Fruit fly (Drosophila melanogaster) whole organism, adult: ENCODE measurements around the gene CG44774.
A peak's percentile ranks its signal among the peaks of the same experiment; 100 is the strongest.

Source experiments
- Hr96 ChIP-seq: fragments of 200-800 bp; sonication (Bioruptor generic); optimal IDR thresholded peaks from 2 replicates; lab custom pipeline; 2016; ENCODE audit warnings: missing biosample characterization, missing genetic modification characterization
- cic ChIP-seq: fragments of 200-800 bp; sonication (Bioruptor generic); optimal IDR thresholded peaks from 2 replicates; lab custom pipeline; 2017; ENCODE audit warnings: missing biosample characterization, mild to moderate bottlenecking, missing genetic modification characterization, moderate library complexity
- kay ChIP-seq: fragments of 200-800 bp; sonication (Bioruptor generic); peaks from one replicate; lab custom pipeline; 2016; ENCODE audit warnings: missing biosample characterization, missing genetic modification characterization, borderline replicate concordance

DNA sequence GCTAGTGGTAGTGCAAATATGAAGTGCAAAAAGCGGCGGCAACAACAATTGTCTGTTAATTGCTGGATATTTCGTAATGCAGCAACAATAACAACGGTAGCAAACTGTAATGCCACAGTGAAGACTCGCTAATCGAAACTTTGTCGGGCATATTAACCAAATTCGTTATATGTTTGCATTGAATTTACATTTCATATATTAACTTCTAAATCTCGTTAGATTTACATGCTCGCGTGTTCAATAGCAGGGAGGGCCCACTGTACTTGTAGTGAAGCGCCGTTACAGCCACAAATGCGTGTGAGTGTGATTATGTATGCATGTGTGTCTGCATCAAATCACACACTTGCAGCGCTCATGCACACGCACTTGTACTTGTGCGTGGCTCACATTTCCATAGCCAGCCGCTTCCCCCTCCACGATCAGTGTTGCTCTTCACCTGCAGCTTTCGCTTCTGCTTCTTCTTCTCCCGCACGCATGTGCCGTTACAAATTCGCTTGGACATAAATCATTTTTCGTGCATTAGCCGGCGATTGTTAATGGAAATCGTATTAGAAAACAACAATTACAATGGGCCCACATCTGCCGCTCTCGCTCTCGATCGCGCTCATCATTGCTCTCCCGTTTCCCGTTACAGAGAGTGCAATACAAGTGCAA is 2.0 kb upstream of the CG44774 start:
- peak; percentile 56 for TF ChIP-seq kay (GFP tag; lab: Kevin White, UChicago)
- peak; percentile 96 for TF ChIP-seq Hr96 (GFP tag; lab: Kevin White, UChicago)
- peak; percentile 67 for TF ChIP-seq cic (GFP tag; lab: Kevin White, UChicago)
